Fruit fly (Drosophila melanogaster) whole organism, adult: ENCODE data around the gene mRpS10.
A peak's percentile ranks its signal among the peaks of the same experiment; 100 is the strongest.

Experiments used
- CG11617 ChIP-seq: fragments of 200-800 bp; sonication (Bioruptor generic); optimal IDR thresholded peaks from 2 replicates; lab custom pipeline; 2017; ENCODE audit warnings: mild to moderate bottlenecking, missing biosample characterization, missing genetic modification reagents, missing genetic modification characterization
- CG12768 ChIP-seq: fragments of 200-800 bp; sonication (Bioruptor generic); optimal IDR thresholded peaks from 2 replicates; lab custom pipeline; 2017; ENCODE audit warnings: missing biosample characterization, missing genetic modification characterization, mild to moderate bottlenecking, moderate library complexity, missing genetic modification reagents
- CG14711 ChIP-seq: fragments of 200-800 bp; sonication (Bioruptor generic); optimal IDR thresholded peaks from 2 replicates; lab custom pipeline; 2018; ENCODE audit warnings: missing biosample characterization, mild to moderate bottlenecking, missing genetic modification characterization, moderate library complexity
- CG1620 ChIP-seq: fragments of 200-800 bp; sonication (Bioruptor generic); optimal IDR thresholded peaks from 2 replicates; lab custom pipeline; 2016; ENCODE audit warnings: missing biosample characterization, missing genetic modification characterization
- CG33017 ChIP-seq: fragments of 200-800 bp; sonication (Bioruptor generic); optimal IDR thresholded peaks from 2 replicates; lab custom pipeline; 2018; ENCODE audit warnings: missing biosample characterization, mild to moderate bottlenecking, missing genetic modification characterization, moderate library complexity
- CG5204 ChIP-seq: fragments of 200-800 bp; sonication (Bioruptor generic); optimal IDR thresholded peaks from 2 replicates; lab custom pipeline; 2016; ENCODE audit warnings: missing biosample characterization, missing genetic modification characterization
- CG7045 ChIP-seq: fragments of 200-800 bp; sonication (Bioruptor generic); optimal IDR thresholded peaks from 2 replicates; lab custom pipeline; 2017; ENCODE audit warnings: missing biosample characterization, mild to moderate bottlenecking, missing genetic modification characterization
- CG7101 ChIP-seq: fragments of 200-800 bp; sonication (Bioruptor generic); optimal IDR thresholded peaks from 2 replicates; lab custom pipeline; 2018; ENCODE audit warnings: missing biosample characterization, mild to moderate bottlenecking, missing genetic modification characterization, moderate library complexity
- Clk ChIP-seq: fragments of 200-800 bp; sonication (Bioruptor generic); optimal IDR thresholded peaks from 2 replicates; lab custom pipeline; 2017; ENCODE audit warnings: missing biosample characterization, missing genetic modification characterization
- Crg-1 ChIP-seq: fragments of 200-800 bp; sonication (Bioruptor generic); optimal IDR thresholded peaks from 2 replicates; lab custom pipeline; 2016; ENCODE audit warnings: missing biosample characterization, missing genetic modification characterization
- Hr96 ChIP-seq: fragments of 200-800 bp; sonication (Bioruptor generic); optimal IDR thresholded peaks from 2 replicates; lab custom pipeline; 2016; ENCODE audit warnings: missing biosample characterization, missing genetic modification characterization
- Mnt ChIP-seq: fragments of 200-800 bp; sonication (Bioruptor generic); optimal IDR thresholded peaks from 2 replicates; lab custom pipeline; 2016; ENCODE audit warnings: missing biosample characterization, mild to moderate bottlenecking, missing genetic modification characterization
- bab1 ChIP-seq: fragments of 200-800 bp; sonication (Bioruptor generic); optimal IDR thresholded peaks from 3 replicates; lab custom pipeline; 2019; ENCODE audit warnings: missing biosample characterization, mild to moderate bottlenecking, missing genetic modification characterization, moderate library complexity
- cic ChIP-seq: fragments of 200-800 bp; sonication (Bioruptor generic); optimal IDR thresholded peaks from 2 replicates; lab custom pipeline; 2017; ENCODE audit warnings: missing biosample characterization, mild to moderate bottlenecking, missing genetic modification characterization, moderate library complexity
- cnc ChIP-seq, 2 experiments: fragments of >200 bp; optimal IDR thresholded peaks; 2 replicates each; lab custom pipeline; 2017
- kay ChIP-seq: fragments of 200-800 bp; sonication (Bioruptor generic); peaks from one replicate; lab custom pipeline; 2016; ENCODE audit warnings: missing biosample characterization, missing genetic modification characterization, borderline replicate concordance
- ovo ChIP-seq: fragments of 200-800 bp; sonication (Bioruptor generic); optimal IDR thresholded peaks from 2 replicates; lab custom pipeline; 2016; ENCODE audit warnings: missing biosample characterization, missing genetic modification characterization
- pad ChIP-seq: fragments of 200-800 bp; sonication (Bioruptor generic); optimal IDR thresholded peaks from 3 replicates; lab custom pipeline; 2017; ENCODE audit warnings: missing biosample characterization, missing genetic modification characterization, mild to moderate bottlenecking, moderate library complexity, missing genetic modification reagents
- tj ChIP-seq: fragments of 200-800 bp; sonication (Bioruptor generic); optimal IDR thresholded peaks from 3 replicates; lab custom pipeline; 2017; ENCODE audit warnings: missing biosample characterization, mild to moderate bottlenecking, missing genetic modification characterization, moderate library complexity
- toe ChIP-seq: fragments of 200-800 bp; sonication (Bioruptor generic); optimal IDR thresholded peaks from 2 replicates; lab custom pipeline; 2016; ENCODE audit warnings: missing biosample characterization, missing genetic modification characterization

The mRpS10 gene

DNA sequence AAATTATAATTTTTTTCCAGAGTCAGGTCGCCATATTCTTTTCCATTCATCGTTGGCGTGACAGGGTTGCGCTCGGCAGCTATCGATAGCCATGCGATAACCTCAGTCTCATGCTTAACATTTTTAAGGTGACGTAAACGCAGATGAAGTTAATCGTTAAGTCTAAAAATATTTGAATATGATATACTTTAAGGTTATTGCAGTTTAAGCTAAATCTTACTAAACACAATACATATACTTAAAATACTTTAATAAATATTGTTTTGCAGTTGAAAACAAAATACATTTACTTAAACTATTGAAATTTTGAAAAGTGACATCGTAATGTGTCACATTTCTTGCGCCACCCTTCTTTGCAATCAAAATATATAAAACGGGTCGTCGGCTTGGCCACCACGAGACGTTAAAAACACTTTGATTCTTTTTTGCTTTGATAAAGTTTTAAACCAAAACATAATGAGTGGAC is 45.7 kb downstream of the mRpS10 start, which contains the start of the genes Cp190 and CG4338:
Gene Cp190 (minus strand): TSS at position 84 of the 466 bp plus-strand sequence.
Gene CG4338 (plus strand): TSS at position 365 of the 466 bp plus-strand sequence.
- TF ChIP-seq kay (GFP tag; lab: Kevin White, UChicago) = no peak
- peak; percentile 98 for TF ChIP-seq CG7045 (GFP tag; lab: Kevin White, UChicago)
- TF ChIP-seq Clk (GFP tag; lab: Kevin White, UChicago) = peak; percentile 94
- TF ChIP-seq cic = peak; percentile 77
- TF ChIP-seq CG7101 = peak; percentile 99
- TF ChIP-seq pad (GFP tag; lab: Kevin White, UChicago) = peak; percentile 90
- TF ChIP-seq CG1620 (GFP tag; lab: Kevin White, UChicago) = peak; percentile 96
- peak; percentile 98 for TF ChIP-seq CG33017 (tag; lab: Kevin White, UChicago)
- peak; percentile 98 for TF ChIP-seq CG12768 (GFP tag; lab: Kevin White, UChicago)
- TF ChIP-seq Hr96 (GFP tag; lab: Kevin White, UChicago) = peak; percentile 94
- peak; percentile 95 for TF ChIP-seq Crg-1
- TF ChIP-seq CG11617 (GFP tag; lab: Kevin White, UChicago) = peak; percentile 98
- peak; percentile 97 for TF ChIP-seq CG14711 (tag; lab: Kevin White, UChicago)
- TF ChIP-seq bab1 = peak; percentile 98
- no peak for TF ChIP-seq cnc (optimal IDR thresholded peaks at IDR 0.05; lab: Kevin White, UChicago)
- TF ChIP-seq tj (GFP tag; lab: Kevin White, UChicago) = peak; percentile 88
- peak; percentile 96 for TF ChIP-seq Mnt (GFP tag; lab: Kevin White, UChicago)
- TF ChIP-seq CG5204 (GFP tag; lab: Kevin White, UChicago) = no peak
- peak; percentile 98 for TF ChIP-seq toe
- TF ChIP-seq ovo (GFP tag; lab: Kevin White, UChicago) = peak; percentile 91

DNA sequence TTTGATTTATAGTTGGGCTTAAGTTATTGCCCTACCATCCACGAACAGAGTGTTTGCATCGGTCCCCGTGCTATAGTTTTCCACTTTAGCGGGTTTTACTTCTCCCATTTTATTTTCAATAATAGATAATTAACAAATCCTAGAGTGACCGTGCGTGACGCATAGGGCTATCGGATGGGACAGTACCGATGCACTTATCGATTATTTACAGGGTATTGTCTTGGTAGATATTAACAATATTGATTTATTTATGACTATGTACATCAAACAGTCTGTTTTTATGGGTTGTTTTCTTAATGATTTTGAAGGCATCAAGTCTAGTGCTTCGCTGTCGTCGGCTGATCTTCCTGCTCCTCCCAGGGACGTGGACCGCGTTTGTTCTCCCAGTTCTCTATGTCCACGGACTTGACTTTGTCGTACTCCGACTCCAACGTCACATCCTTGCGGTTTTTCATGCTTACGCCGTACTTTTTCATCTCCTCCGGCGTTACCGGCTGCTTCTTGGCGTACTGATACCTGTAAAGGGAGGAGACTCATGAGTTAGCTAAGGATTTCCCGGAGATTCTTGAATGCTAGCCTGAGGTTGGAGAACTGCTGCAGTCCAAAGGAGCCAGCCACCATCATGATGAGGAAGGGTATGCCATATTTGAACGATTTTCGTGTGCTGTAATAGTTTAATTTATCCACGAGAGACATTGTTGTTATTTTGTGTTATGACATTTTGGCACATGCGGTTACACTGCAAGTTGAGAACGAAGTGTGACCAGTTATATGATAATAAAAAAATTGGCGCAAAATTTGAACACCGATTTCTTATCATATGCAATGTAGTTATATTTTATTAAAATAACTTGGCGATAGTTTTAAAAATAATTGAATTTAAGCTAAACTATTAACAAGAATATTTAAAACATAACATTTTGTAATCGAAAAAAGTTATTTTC is 48.7 kb downstream of the mRpS10 start, which contains the start of the genes MRG15 and Tm1:
Gene MRG15 (minus strand): TSS at position 184 of the 944 bp plus-strand sequence.
Gene Tm1 (plus strand): TSS at position 295 of the 944 bp plus-strand sequence.
- TF ChIP-seq ovo (GFP tag; lab: Kevin White, UChicago) = no peak
- no peak for TF ChIP-seq kay (GFP tag; lab: Kevin White, UChicago)
- no peak for TF ChIP-seq CG12768 (GFP tag; lab: Kevin White, UChicago)
- TF ChIP-seq tj (GFP tag; lab: Kevin White, UChicago) = peak; percentile 22
- TF ChIP-seq CG11617 (GFP tag; lab: Kevin White, UChicago) = peak; percentile 7
- no peak for TF ChIP-seq Hr96 (GFP tag; lab: Kevin White, UChicago)
- TF ChIP-seq CG7045 (GFP tag; lab: Kevin White, UChicago) = no peak
- TF ChIP-seq Crg-1 = no peak
- no peak for TF ChIP-seq bab1
- no peak for TF ChIP-seq cnc (optimal IDR thresholded peaks at IDR 0.05; lab: Kevin White, UChicago)
- no peak for TF ChIP-seq CG7101
- TF ChIP-seq pad (GFP tag; lab: Kevin White, UChicago) = no peak
- no peak for TF ChIP-seq Clk (GFP tag; lab: Kevin White, UChicago)
- no peak for TF ChIP-seq toe
- TF ChIP-seq cic = no peak
- TF ChIP-seq CG14711 (tag; lab: Kevin White, UChicago) = peak; percentile 15
- no peak for TF ChIP-seq CG1620 (GFP tag; lab: Kevin White, UChicago)
- no peak for TF ChIP-seq CG5204 (GFP tag; lab: Kevin White, UChicago)
- peak; percentile 69 for TF ChIP-seq Mnt (GFP tag; lab: Kevin White, UChicago)
- no peak for TF ChIP-seq CG33017 (tag; lab: Kevin White, UChicago)
